Fruit fly (Drosophila melanogaster): ENCODE measurements around the gene CG31807.

The CG31807 gene

dm6 chr2L:16689800-16690618 lies 6.2 kb upstream of the CG31807 start:
- no peak for TF ChIP-seq usp (GFP tag; optimal IDR thresholded peaks at IDR 0.05)
- no peak for TF ChIP-seq EcR (GFP tag; optimal IDR thresholded peaks at IDR 0.05)

dm6 chr2L:16687863-16688262 lies 4.1 kb upstream of the CG31807 start:
- TF ChIP-seq psq (optimal IDR thresholded peaks at IDR 0.05) (no peak), EcR (GFP tag; optimal IDR thresholded peaks at IDR 0.05) (no peak), pan (optimal IDR thresholded peaks at IDR 0.05) (no peak), Dll (optimal IDR thresholded peaks at IDR 0.05) (no peak), CG8478 (optimal IDR thresholded peaks at IDR 0.05) (no peak), usp (GFP tag; optimal IDR thresholded peaks at IDR 0.05) (no peak)

dm6 chr2L:16686412-16687043 lies 2.7 kb upstream of the CG31807 start:
- TF ChIP-seq usp (GFP tag; optimal IDR thresholded peaks at IDR 0.05) (no peak), Dll (optimal IDR thresholded peaks at IDR 0.05) (no peak), pan (optimal IDR thresholded peaks at IDR 0.05) (no peak), psq (optimal IDR thresholded peaks at IDR 0.05) (no peak), CG8478 (optimal IDR thresholded peaks at IDR 0.05) (no peak), EcR (GFP tag; optimal IDR thresholded peaks at IDR 0.05) (no peak)

dm6 chr2L:16685612-16685912 lies 1.8 kb upstream of the CG31807 start:
- TF ChIP-seq EcR (GFP tag; optimal IDR thresholded peaks at IDR 0.05) (no peak), CG8478 (optimal IDR thresholded peaks at IDR 0.05) (no peak), Dll (optimal IDR thresholded peaks at IDR 0.05) (no peak), pan (optimal IDR thresholded peaks at IDR 0.05) (no peak), usp (GFP tag; optimal IDR thresholded peaks at IDR 0.05) (no peak), psq (optimal IDR thresholded peaks at IDR 0.05) (no peak)

- TF ChIP-seq EcR (GFP tag; optimal IDR thresholded peaks at IDR 0.05) (peak in 1 of 2 experiments; percentile 65), usp (GFP tag; optimal IDR thresholded peaks at IDR 0.05) (no peak), CG8478 (optimal IDR thresholded peaks at IDR 0.05) (no peak), pan (optimal IDR thresholded peaks at IDR 0.05) (no peak)
Observed at dm6 chr2L:16684908-16685611, 1.3 kb upstream of the CG31807 start.

- TF ChIP-seq pan (optimal IDR thresholded peaks at IDR 0.05) (no peak), usp (GFP tag; optimal IDR thresholded peaks at IDR 0.05) (no peak), psq (optimal IDR thresholded peaks at IDR 0.05) (no peak), CG8478 (optimal IDR thresholded peaks at IDR 0.05) (no peak), EcR (GFP tag; optimal IDR thresholded peaks at IDR 0.05) (no peak), Dll (optimal IDR thresholded peaks at IDR 0.05) (no peak)
Observed at dm6 chr2L:16682203-16682602, 1.6 kb downstream of the CG31807 start, which contains the start of gene CG33552. TSS of gene CG33552 (plus strand) at chr2L:16682503.

- peak; percentile 20 to 62 for TF ChIP-seq EcR (GFP tag; optimal IDR thresholded peaks at IDR 0.05)
- TF ChIP-seq pan (optimal IDR thresholded peaks at IDR 0.05), result no peak
Observed at dm6 chr2L:16679817-16680683, 3.8 kb downstream of the CG31807 start, which contains the start of the genes grp and squ. TSS of gene grp (plus strand) at chr2L:16680054. TSS of gene squ (plus strand) at chr2L:16680054.

- no peak for TF ChIP-seq CG8478 (optimal IDR thresholded peaks at IDR 0.05)
- TF ChIP-seq pan (optimal IDR thresholded peaks at IDR 0.05), result no peak
- no peak for TF ChIP-seq usp (GFP tag; optimal IDR thresholded peaks at IDR 0.05)
- no peak for TF ChIP-seq EcR (GFP tag; optimal IDR thresholded peaks at IDR 0.05)
- no peak for TF ChIP-seq Dll (optimal IDR thresholded peaks at IDR 0.05)
- no peak for TF ChIP-seq psq (optimal IDR thresholded peaks at IDR 0.05)
Observed at dm6 chr2L:16679073-16679472, 4.7 kb downstream of the CG31807 start.

- TF ChIP-seq psq (optimal IDR thresholded peaks at IDR 0.05) (no peak), pan (optimal IDR thresholded peaks at IDR 0.05) (no peak), Dll (optimal IDR thresholded peaks at IDR 0.05) (no peak), CG8478 (optimal IDR thresholded peaks at IDR 0.05) (no peak), usp (GFP tag; optimal IDR thresholded peaks at IDR 0.05) (no peak), EcR (GFP tag; optimal IDR thresholded peaks at IDR 0.05) (no peak)
Observed at dm6 chr2L:16676651-16677359, 7.0 kb downstream of the CG31807 start, which contains the start of the genes Trpgamma and her. TSS of gene Trpgamma (minus strand) at chr2L:16676701. TSS of gene her (plus strand) at chr2L:16677185.

dm6 chr2L:16672290-16672689 lies 11.5 kb downstream of the CG31807 start:
- no peak for TF ChIP-seq pan (optimal IDR thresholded peaks at IDR 0.05)
- no peak for TF ChIP-seq psq (optimal IDR thresholded peaks at IDR 0.05)
- TF ChIP-seq EcR (GFP tag; optimal IDR thresholded peaks at IDR 0.05), result no peak
- no peak for TF ChIP-seq CG8478 (optimal IDR thresholded peaks at IDR 0.05)
- TF ChIP-seq usp (GFP tag; optimal IDR thresholded peaks at IDR 0.05), result no peak
- TF ChIP-seq Dll (optimal IDR thresholded peaks at IDR 0.05), result no peak

dm6 chr2L:16657467-16657866 lies 26.3 kb downstream of the CG31807 start:
- TF ChIP-seq psq (optimal IDR thresholded peaks at IDR 0.05), result no peak
- no peak for TF ChIP-seq CG8478 (optimal IDR thresholded peaks at IDR 0.05)
- no peak for TF ChIP-seq Dll (optimal IDR thresholded peaks at IDR 0.05)
- no peak for TF ChIP-seq usp (GFP tag; optimal IDR thresholded peaks at IDR 0.05)
- TF ChIP-seq EcR (GFP tag; optimal IDR thresholded peaks at IDR 0.05), result no peak
- TF ChIP-seq pan (optimal IDR thresholded peaks at IDR 0.05), result no peak

All from whole organism.